Fruit fly (Drosophila melanogaster): ENCODE measurements around the gene CG13599.
A peak's percentile ranks its signal among the peaks of the same experiment; 100 is the strongest.

CG13599 gene

DNA sequence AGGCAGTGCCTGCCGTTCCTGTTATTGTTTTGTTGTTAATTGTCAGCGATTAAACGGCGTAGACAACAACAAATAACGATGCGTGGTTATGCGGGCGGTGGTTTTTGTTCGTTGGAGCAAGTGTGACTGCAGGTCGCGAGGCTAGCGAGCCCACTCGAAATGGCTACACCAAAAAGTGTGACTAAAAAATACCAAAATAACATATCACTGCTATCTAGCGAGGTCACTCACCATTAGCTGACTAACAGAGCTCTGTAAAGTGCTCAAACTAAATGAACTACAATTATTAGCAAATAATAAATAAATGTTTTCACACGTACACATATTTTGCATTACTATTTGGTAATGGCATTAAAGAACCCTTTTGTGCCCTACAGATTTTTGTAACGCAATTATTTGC lies 41.5 kb upstream of the CG13599 start, which contains the start of gene Pli (continued):
- TF ChIP-seq br (optimal IDR thresholded peaks at IDR 0.05) = no peak
- TF ChIP-seq Bdp1 (GFP tag; optimal IDR thresholded peaks at IDR 0.05) = no peak
- peak; percentile 12 for TF ChIP-seq Dad (GFP tag; optimal IDR thresholded peaks at IDR 0.05)
- TF ChIP-seq CG6254 (GFP tag; optimal IDR thresholded peaks at IDR 0.05) = no peak
- TF ChIP-seq sisA (GFP tag; IDR thresholded peaks at IDR 0.05) = no peak
- TF ChIP-seq CG6272 (GFP tag; IDR thresholded peaks at IDR 0.05) = no peak
- TF ChIP-seq CG4328 (GFP tag; optimal IDR thresholded peaks at IDR 0.05) = no peak
- TF ChIP-seq dm (GFP tag; optimal IDR thresholded peaks at IDR 0.05) = peak; percentile 7
- TF ChIP-seq ind (GFP tag; optimal IDR thresholded peaks at IDR 0.05) = no peak
- TF ChIP-seq mam (GFP tag; optimal IDR thresholded peaks at IDR 0.05) = no peak
- TF ChIP-seq Elba2 (GFP tag; optimal IDR thresholded peaks at IDR 0.05) = no peak
- TF ChIP-seq CG14965 (GFP tag; optimal IDR thresholded peaks at IDR 0.05; ENCODE audit: borderline replicate concordance) = no peak
- TF ChIP-seq sens (GFP tag) = peak; percentile 84
- peak; percentile 40 for TF ChIP-seq grn (GFP tag; optimal IDR thresholded peaks at IDR 0.05)
- TF ChIP-seq lilli (GFP tag; optimal IDR thresholded peaks at IDR 0.05) = no peak
- TF ChIP-seq Vsx1 (GFP tag; optimal IDR thresholded peaks at IDR 0.05) = no peak
- TF ChIP-seq bcd (GFP tag; optimal IDR thresholded peaks at IDR 0.05) = no peak
- TF ChIP-seq CG7963 (GFP tag; IDR thresholded peaks at IDR 0.05; ENCODE audit: partially characterized antibody) = no peak
- TF ChIP-seq D19B (GFP tag; optimal IDR thresholded peaks at IDR 0.05) = no peak
- no peak for TF ChIP-seq Sox100B (GFP tag; optimal IDR thresholded peaks at IDR 0.05)
- no peak for TF ChIP-seq GATAe (GFP tag; conservative IDR thresholded peaks at IDR 0.05)
- no peak for TF ChIP-seq Dip3 (GFP tag; optimal IDR thresholded peaks at IDR 0.05)
- no peak for TF ChIP-seq disco-r (GFP tag; optimal IDR thresholded peaks at IDR 0.05)
- no peak for TF ChIP-seq CG7786 (GFP tag; optimal IDR thresholded peaks at IDR 0.05)
- TF ChIP-seq pita (GFP tag; optimal IDR thresholded peaks at IDR 0.05) = peak; percentile 76
- no peak for TF ChIP-seq CG2116 (GFP tag; optimal IDR thresholded peaks at IDR 0.05)
- TF ChIP-seq HLH4C (GFP tag; IDR thresholded peaks at IDR 0.05; ENCODE audit: partially characterized antibody) = no peak
- TF ChIP-seq Dp (GFP tag; optimal IDR thresholded peaks at IDR 0.05) = peak; percentile 42
- no peak for TF ChIP-seq CG9215 (GFP tag; IDR thresholded peaks at IDR 0.05)
- TF ChIP-seq CG3065 (GFP tag; optimal IDR thresholded peaks at IDR 0.05) = no peak
- no peak for TF ChIP-seq pnt (GFP tag; optimal IDR thresholded peaks at IDR 0.05)
- peak; percentile 21 for TF ChIP-seq unpg (GFP tag; optimal IDR thresholded peaks at IDR 0.05)
- peak; percentile 9 for TF ChIP-seq CG8388 (GFP tag; optimal IDR thresholded peaks at IDR 0.05)
- no peak for TF ChIP-seq CG14014 (GFP tag; IDR thresholded peaks at IDR 0.05)
- TF ChIP-seq CG10979 (tag; optimal IDR thresholded peaks at IDR 0.05) = no peak
- TF ChIP-seq HHEX (GFP tag; optimal IDR thresholded peaks at IDR 0.05) = no peak
- TF ChIP-seq CG12942 (GFP tag; optimal IDR thresholded peaks at IDR 0.05) = no peak
- TF ChIP-seq Sox102F (GFP tag; optimal IDR thresholded peaks at IDR 0.05) = no peak
- TF ChIP-seq Tbp (GFP tag; optimal IDR thresholded peaks at IDR 0.05) = no peak
- TF ChIP-seq amos (GFP tag; IDR thresholded peaks at IDR 0.05; ENCODE audit: partially characterized antibody) = no peak
- peak; percentile 24 for TF ChIP-seq CrebB (tag; optimal IDR thresholded peaks at IDR 0.05)
- TF ChIP-seq Mrtf (GFP tag; IDR thresholded peaks at IDR 0.05) = no peak
- TF ChIP-seq bab2 (GFP tag; optimal IDR thresholded peaks at IDR 0.05) = no peak
- TF ChIP-seq CG11504 (tag; optimal IDR thresholded peaks at IDR 0.05) = peak; percentile 39
- no peak for TF ChIP-seq aop (GFP tag; IDR thresholded peaks at IDR 0.05)
- TF ChIP-seq CG30020 (tag; optimal IDR thresholded peaks at IDR 0.05) = no peak
- TF ChIP-seq Xbp1 (GFP tag; optimal IDR thresholded peaks at IDR 0.05) = no peak
- peak; percentile 61 for TF ChIP-seq CG10267 (tag; optimal IDR thresholded peaks at IDR 0.05)
- TF ChIP-seq Scr (GFP tag; IDR thresholded peaks at IDR 0.05; ENCODE audit: partially characterized antibody) = no peak
- no peak for TF ChIP-seq CG18262 (tag; optimal IDR thresholded peaks at IDR 0.05)
- no peak for TF ChIP-seq tup (GFP tag; optimal IDR thresholded peaks at IDR 0.05)
- no peak for TF ChIP-seq sob (GFP tag; IDR thresholded peaks at IDR 0.05)
